Worm (Caenorhabditis elegans) whole organism, L1 larva: ENCODE data around the gene tyr-1.
A peak's percentile ranks its signal among the peaks of the same experiment; 100 is the strongest.

ENCODE experiments used
- blmp-1 ChIP-seq: fragments of 150-350 bp; optimal IDR thresholded peaks from 2 replicates; lab custom pipeline; 2014; ENCODE audit warnings: missing biosample characterization, missing genetic modification characterization
- ceh-82 ChIP-seq, 3 experiments: fragments of 150-350 bp in 1 of 3; sonication (generic microtip) in 2 of 3; optimal IDR thresholded peaks; 2 replicates each; lab custom pipeline; 2014 to 2017; ENCODE audit warnings: missing biosample characterization in 3 of 3, missing genetic modification characterization in 3 of 3
- fkh-8 ChIP-seq: sonication (generic microtip); optimal IDR thresholded peaks from 2 replicates; lab custom pipeline; 2016; ENCODE audit warnings: mild to moderate bottlenecking, missing genetic modification characterization, missing compliant biosample characterization
- lin-14 ChIP-seq: fragments of 200-800 bp; sonication (Bioruptor generic); optimal IDR thresholded peaks from 2 replicates; lab custom pipeline; 2018; ENCODE audit warnings: mild to moderate bottlenecking, missing genetic modification characterization, moderate library complexity, missing compliant biosample characterization
- lin-35 ChIP-seq, 2 experiments: fragments of 150-350 bp; optimal IDR thresholded peaks; 2 replicates each; lab custom pipeline; 2014; ENCODE audit warnings: missing biosample characterization in 2 of 2, missing genetic modification characterization in 2 of 2, missing genetic modification reagents in 2 of 2
- rnt-1 ChIP-seq: sonication (generic microtip); optimal IDR thresholded peaks from 2 replicates; lab custom pipeline; 2016; ENCODE audit warnings: mild to moderate bottlenecking, missing genetic modification characterization, moderate library complexity, missing compliant biosample characterization
- vab-15 ChIP-seq: sonication (generic microtip); optimal IDR thresholded peaks from 2 replicates; lab custom pipeline; 2017; ENCODE audit warnings: missing genotype, mild to moderate bottlenecking, missing genetic modification characterization, missing compliant biosample characterization

Gene tyr-1

DNA sequence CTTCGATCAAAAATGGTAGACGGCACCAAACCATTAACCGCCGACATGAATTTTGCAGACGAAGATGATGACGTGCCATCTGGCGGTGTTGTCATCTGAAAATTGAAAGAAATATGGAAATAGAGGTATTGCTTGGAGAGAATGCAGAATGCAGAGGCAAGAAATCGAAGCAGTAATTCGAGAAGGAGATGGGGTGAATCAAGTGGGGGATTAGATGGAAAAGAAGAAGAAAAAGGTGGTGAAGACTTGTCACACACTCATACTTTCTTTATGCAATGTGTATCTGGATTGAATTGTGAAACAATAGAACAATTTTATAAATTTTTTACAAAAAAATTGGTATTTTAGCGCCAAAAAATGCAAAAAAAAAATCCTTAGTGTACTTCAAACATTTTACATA is 51.2 kb downstream of the tyr-1 start, which contains the start of gene tag-250:
Gene tag-250 (minus strand): TSS at position 101 of the 400 bp plus-strand sequence.
- TF ChIP-seq vab-15 (tag; lab: Kevin White, UChicago) (no peak), lin-35 (GFP tag; optimal IDR thresholded peaks at IDR 0.05; lab: Kevin White, UChicago) (no peak), lin-14 (no peak), rnt-1 (tag; lab: Kevin White, UChicago) (no peak), fkh-8 (no peak)

DNA sequence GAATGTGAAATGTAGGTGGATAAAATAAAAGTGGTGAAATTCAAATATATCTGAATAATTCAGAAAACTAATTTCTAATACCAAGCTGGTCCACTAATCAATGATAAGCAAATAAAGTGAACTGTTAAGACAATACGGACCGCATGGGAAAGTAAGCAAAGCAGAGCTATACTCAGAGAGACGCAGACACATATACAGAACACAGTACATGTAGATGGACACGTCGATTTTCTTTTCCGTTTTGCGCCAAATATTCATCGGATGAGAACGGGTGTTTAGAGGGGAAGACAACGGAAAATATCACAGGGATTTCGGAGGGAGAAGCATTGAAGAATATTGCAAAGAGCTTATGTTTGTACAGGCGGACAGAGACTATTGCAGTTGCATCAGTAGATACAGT is 52.4 kb downstream of the tyr-1 start:
- TF ChIP-seq blmp-1 (tag; lab: Kevin White, UChicago) (peak; percentile 27), ceh-82 (tag; optimal IDR thresholded peaks at IDR 0.05; lab: Kevin White, UChicago) (no peak)
